Worm (Caenorhabditis elegans): Measurements from ENCODE around the gene F54H12.7.

DNA sequence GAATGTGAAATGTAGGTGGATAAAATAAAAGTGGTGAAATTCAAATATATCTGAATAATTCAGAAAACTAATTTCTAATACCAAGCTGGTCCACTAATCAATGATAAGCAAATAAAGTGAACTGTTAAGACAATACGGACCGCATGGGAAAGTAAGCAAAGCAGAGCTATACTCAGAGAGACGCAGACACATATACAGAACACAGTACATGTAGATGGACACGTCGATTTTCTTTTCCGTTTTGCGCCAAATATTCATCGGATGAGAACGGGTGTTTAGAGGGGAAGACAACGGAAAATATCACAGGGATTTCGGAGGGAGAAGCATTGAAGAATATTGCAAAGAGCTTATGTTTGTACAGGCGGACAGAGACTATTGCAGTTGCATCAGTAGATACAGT, 43.2 kb upstream of the F54H12.7 start:
- TF ChIP-seq nhr-237 (tag; optimal IDR thresholded peaks at IDR 0.05) (peak; percentile 24), sptf-1 (tag; optimal IDR thresholded peaks at IDR 0.05) (no peak), pha-4 (tag; optimal IDR thresholded peaks at IDR 0.05) (peak; percentile 34), snpc-4 (tag; optimal IDR thresholded peaks at IDR 0.05) (no peak), unc-120 (tag; optimal IDR thresholded peaks at IDR 0.05; ENCODE audit: poor library complexity, severe bottlenecking) (no peak), blmp-1 (tag; optimal IDR thresholded peaks at IDR 0.05) (no peak), unc-62 (GFP tag; optimal IDR thresholded peaks at IDR 0.05) (no peak), nhr-28 (tag; optimal IDR thresholded peaks at IDR 0.05) (no peak)

Data from whole organism, mixed stage, embryonic.